Worm (Caenorhabditis elegans): ENCODE results near the gene sdhb-1.

The sdhb-1 gene

DNA sequence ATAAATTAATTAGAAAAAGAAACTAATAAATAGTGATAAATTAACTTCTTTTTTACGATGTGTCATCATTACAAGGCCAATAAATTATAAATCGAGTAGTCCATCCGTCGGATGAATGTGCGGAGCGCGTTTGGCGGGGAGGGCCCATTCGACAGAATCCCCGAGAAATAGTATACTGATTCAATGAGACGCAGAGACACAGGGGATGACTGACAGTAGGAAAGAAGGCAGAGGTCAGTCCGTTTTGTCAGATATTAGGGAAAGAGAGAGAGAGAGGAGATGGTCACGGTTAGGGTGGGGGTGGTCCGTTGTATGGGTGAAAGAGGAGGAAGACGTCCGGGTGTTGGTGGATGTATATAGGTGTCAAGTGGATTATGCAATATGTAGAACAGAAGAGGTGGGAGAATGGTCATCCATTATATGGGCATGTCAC is 43.9 kb downstream of the sdhb-1 start:
- peak; percentile 59 for TF ChIP-seq cog-1 (tag; optimal IDR thresholded peaks at IDR 0.05)
- TF ChIP-seq ref-1 (GFP tag; conservative IDR thresholded peaks at IDR 0.05), result no peak
- TF ChIP-seq tab-1 (GFP tag; IDR thresholded peaks at IDR 0.05), result peak; percentile 59; the same call in 1 of the 2 replicates
- TF ChIP-seq flt-1 (GFP tag; IDR thresholded peaks at IDR 0.05), result 0 out of 2 replicates have a peak, but pooled peaks have one; percentile 62
- no peak for TF ChIP-seq med-1 (GFP tag; optimal IDR thresholded peaks at IDR 0.05; ENCODE audit: insufficient read depth)

DNA sequence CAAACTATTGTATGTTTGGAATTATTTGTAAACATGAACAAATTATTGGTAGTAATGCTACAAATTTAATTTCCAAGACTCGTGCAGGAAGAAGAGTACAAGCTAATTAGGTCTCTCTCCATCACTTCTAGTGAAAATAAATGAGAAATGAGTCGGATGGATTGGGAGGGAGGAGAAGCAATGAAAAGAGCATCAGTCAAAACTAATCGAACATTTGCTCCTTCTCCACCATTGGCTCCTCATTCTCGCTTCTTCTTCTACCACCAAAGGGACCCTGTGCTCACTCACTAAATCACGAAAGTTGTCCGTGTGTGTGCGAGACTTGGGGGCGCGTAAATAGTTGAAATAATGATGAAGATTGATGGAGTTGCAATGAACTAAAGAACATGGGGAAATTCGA is 45.7 kb downstream of the sdhb-1 start:
- TF ChIP-seq ref-1 (GFP tag; conservative IDR thresholded peaks at IDR 0.05), result no peak
- no peak for TF ChIP-seq flt-1 (GFP tag; IDR thresholded peaks at IDR 0.05)
- no peak for TF ChIP-seq klf-2 (GFP tag; conservative IDR thresholded peaks at IDR 0.05)
- no peak for TF ChIP-seq med-1 (GFP tag; optimal IDR thresholded peaks at IDR 0.05; ENCODE audit: insufficient read depth)
- no peak for TF ChIP-seq T22C8.4 (GFP tag; IDR thresholded peaks at IDR 0.05)
- TF ChIP-seq tab-1 (GFP tag; IDR thresholded peaks at IDR 0.05), result no peak
- TF ChIP-seq ztf-29 (GFP tag; IDR thresholded peaks at IDR 0.05), result no peak
- TF ChIP-seq ztf-23 (GFP tag; IDR thresholded peaks at IDR 0.05), result no peak
- no peak for TF ChIP-seq cog-1 (tag; optimal IDR thresholded peaks at IDR 0.05)

ce11 chrII:9305575-9305974 is 47.0 kb downstream of the sdhb-1 start:
- no peak for TF ChIP-seq T22C8.4 (GFP tag; IDR thresholded peaks at IDR 0.05)
- TF ChIP-seq klf-2 (GFP tag; conservative IDR thresholded peaks at IDR 0.05), result no peak
- no peak for TF ChIP-seq flt-1 (GFP tag; IDR thresholded peaks at IDR 0.05)
- no peak for TF ChIP-seq ref-1 (GFP tag; conservative IDR thresholded peaks at IDR 0.05)
- no peak for TF ChIP-seq med-1 (GFP tag; optimal IDR thresholded peaks at IDR 0.05; ENCODE audit: insufficient read depth)
- no peak for TF ChIP-seq tab-1 (GFP tag; IDR thresholded peaks at IDR 0.05)
- no peak for TF ChIP-seq ztf-29 (GFP tag; IDR thresholded peaks at IDR 0.05)
- TF ChIP-seq ztf-23 (GFP tag; IDR thresholded peaks at IDR 0.05), result no peak
- TF ChIP-seq cog-1 (tag; optimal IDR thresholded peaks at IDR 0.05), result no peak

DNA sequence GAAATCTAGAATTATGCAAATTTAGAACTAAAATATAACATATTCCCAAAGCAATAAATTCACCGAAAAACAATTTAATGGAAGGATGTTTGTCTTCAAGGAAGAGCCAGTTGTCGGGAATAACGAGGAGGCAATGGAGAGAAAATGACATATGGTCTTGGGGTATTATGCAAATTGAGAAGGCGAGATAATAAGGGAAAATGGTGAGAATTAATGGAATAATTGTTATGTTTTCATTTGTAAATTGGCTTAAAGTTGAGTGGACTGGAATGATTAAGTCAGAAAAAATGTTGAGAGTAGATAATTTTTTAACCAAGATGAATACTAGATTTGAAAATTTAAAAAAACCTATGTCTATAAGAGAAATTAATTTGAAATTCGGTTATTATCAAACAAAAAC is 47.7 kb downstream of the sdhb-1 start:
- TF ChIP-seq tab-1 (GFP tag; IDR thresholded peaks at IDR 0.05) (0 out of 2 replicates have a peak, but pooled peaks have one; percentile 26), T22C8.4 (GFP tag; IDR thresholded peaks at IDR 0.05) (no peak)

DNA sequence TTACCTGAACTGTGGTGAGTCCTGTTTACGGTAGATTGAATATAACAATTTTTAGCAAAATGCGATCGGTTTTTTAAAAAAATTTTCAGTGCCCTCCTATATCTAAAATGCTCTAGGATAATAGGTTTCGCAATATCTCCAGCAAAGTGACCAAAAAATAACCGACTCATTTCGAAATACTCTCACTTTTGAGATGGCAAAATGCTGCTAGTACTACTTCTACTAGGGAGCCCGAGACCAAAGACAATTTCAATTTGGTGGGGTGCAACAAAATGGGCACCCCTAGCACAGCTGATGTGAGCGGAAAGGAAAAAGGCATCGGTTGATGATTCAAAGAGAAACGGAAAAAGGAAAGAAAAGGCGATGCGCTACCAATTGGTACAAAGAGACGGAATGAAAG is 49.0 kb downstream of the sdhb-1 start:
- 0 out of 2 replicates have a peak, but pooled peaks have one; percentile 52 for TF ChIP-seq flt-1 (GFP tag; IDR thresholded peaks at IDR 0.05)
- no peak for TF ChIP-seq klf-2 (GFP tag; conservative IDR thresholded peaks at IDR 0.05)
- no peak for TF ChIP-seq ztf-23 (GFP tag; IDR thresholded peaks at IDR 0.05)
- TF ChIP-seq med-1 (GFP tag; optimal IDR thresholded peaks at IDR 0.05; ENCODE audit: insufficient read depth), result no peak
- no peak for TF ChIP-seq ztf-29 (GFP tag; IDR thresholded peaks at IDR 0.05)
- TF ChIP-seq cog-1 (tag; optimal IDR thresholded peaks at IDR 0.05), result no peak
- no peak for TF ChIP-seq T22C8.4 (GFP tag; IDR thresholded peaks at IDR 0.05)

ce11 chrII:9301065-9301464 is 51.5 kb downstream of the sdhb-1 start:
- TF ChIP-seq tab-1 (GFP tag; IDR thresholded peaks at IDR 0.05) (no peak), ref-1 (GFP tag; conservative IDR thresholded peaks at IDR 0.05) (no peak), klf-2 (GFP tag; conservative IDR thresholded peaks at IDR 0.05) (no peak), ztf-29 (GFP tag; IDR thresholded peaks at IDR 0.05) (no peak), ztf-23 (GFP tag; IDR thresholded peaks at IDR 0.05) (no peak)

Data from whole organism, midembryonic.